Fruit fly (Drosophila melanogaster): Measurements from ENCODE around the gene Uggt.

DNA sequence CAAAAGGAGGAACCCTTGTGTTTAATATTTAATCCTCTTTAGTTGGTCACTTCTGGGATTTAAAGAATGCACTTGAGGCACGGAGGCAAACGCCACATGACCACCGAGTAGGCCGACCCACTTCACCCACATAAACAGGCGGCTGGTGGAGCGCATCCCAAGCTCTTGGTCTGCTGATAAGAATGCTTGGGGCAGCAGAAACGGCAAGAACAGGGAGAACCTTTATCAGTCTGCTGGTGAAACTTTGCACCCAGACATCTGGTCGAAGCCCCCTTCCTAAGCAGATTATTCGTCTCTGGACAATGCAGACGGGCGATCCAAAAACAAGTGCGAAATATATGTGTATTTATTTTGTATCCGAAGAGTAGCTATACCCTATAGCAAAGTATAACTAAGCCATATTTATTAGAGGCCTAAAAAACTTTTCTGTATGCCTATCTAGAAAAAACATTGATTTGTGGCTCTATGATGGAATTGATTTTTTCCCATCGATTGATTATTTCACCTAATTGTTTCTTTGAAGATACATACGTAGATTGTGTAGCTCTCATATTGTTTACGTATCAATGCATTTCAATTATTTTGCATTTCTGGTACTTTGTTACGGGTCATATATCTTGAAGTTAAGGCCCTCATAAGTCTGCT lies 16.8 kb downstream of the Uggt start:
- TF ChIP-seq kay (GFP tag; ENCODE audit: borderline replicate concordance) = no peak
- TF ChIP-seq Mnt (GFP tag; optimal IDR thresholded peaks at IDR 0.05) = no peak
- no peak for TF ChIP-seq Crg-1 (GFP tag; optimal IDR thresholded peaks at IDR 0.05)
- no peak for TF ChIP-seq CG1620 (GFP tag; optimal IDR thresholded peaks at IDR 0.05)
- no peak for TF ChIP-seq CG7045 (GFP tag; optimal IDR thresholded peaks at IDR 0.05)
- no peak for TF ChIP-seq Clk (GFP tag; optimal IDR thresholded peaks at IDR 0.05)
- TF ChIP-seq bab1 (GFP tag; optimal IDR thresholded peaks at IDR 0.05) = no peak
